Worm (Caenorhabditis elegans): ENCODE data around the gene F32D8.15.

Gene F32D8.15

DNA sequence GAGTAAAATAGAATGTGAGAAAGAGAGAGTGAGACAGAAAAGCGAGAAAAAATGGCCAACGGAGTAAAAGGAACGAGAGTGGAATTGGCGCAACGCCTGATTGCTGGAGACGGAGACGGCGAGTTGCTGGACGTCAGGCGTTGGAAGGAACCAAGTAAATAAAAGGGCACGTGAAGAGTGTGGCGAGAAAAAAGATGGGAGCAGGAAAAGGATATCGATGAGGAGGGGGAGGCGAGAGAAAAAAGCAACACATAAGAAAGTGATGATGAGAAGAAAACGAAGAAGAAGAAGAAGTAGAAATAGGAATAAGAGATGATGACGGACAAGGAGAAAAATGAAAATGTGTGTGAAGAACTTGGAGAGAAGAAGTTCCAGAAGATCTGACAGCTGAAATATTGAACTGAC is 32.4 kb upstream of the F32D8.15 start (continued):
- TF ChIP-seq attf-5 (GFP tag; optimal IDR thresholded peaks at IDR 0.05) (peak; percentile 76), B0336.3 (GFP tag; IDR thresholded peaks at IDR 0.05) (peak; percentile 52; the same call in 1 of the 2 replicates), mcd-1 (GFP tag; IDR thresholded peaks at IDR 0.05) (0 out of 2 replicates have a peak, but pooled peaks have one; percentile 17), let-607 (tag; optimal IDR thresholded peaks at IDR 0.05) (peak in 1 of 2 experiments; percentile 15)

DNA sequence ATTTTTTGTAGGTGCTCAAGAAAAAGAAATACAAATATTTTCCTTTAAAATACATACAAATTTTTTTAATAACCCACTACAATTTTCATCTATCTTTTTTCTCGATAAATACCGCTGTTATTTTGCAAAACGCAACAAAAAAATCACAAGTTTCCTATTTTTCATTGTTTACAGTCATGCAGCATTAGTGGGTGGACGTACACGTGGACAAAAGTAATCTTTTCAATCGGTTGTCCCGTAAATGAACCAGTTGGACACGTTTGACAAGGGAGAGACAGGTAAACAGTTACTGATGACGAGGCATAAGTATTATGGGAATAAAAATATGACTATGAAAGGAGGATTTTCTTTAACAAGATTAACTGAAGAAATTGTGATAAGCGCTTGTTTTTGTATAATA is 30.7 kb upstream of the F32D8.15 start:
- TF ChIP-seq F49E8.2 (tag; optimal IDR thresholded peaks at IDR 0.05; ENCODE audit: insufficient read depth) (no peak), cebp-2 (GFP tag; IDR thresholded peaks at IDR 0.05) (no peak)

DNA sequence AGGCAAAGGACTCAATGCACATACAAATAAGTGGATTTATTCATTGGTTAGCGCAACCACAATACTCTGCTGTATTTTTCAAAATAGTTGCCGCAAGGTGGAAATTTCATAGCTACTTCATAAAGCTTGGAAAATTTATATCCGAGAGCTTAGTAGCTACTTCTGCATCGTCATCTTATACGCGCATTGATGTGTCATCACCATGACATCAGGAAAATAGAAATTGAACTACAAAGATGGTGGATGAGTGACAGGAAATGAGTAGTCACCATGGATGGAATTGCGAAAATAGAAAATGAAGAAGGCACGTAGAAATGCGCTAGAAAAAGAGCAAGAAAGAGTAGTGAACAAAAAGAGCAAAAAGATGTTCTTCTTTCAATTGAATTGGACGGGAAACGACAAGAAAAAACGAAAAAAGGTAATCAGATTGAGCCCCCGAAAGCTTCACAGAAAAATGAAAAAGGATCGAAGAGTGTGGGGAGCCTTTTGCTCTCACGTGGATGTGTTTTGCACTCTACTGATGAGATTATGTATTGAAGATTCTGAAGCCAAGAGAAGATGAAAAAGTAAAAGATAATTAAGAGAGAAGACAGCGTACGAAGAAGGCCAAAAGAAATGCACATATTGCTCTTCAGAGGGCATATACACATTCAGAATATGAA is 28.8 kb upstream of the F32D8.15 start:
- TF ChIP-seq rec-8 (tag; optimal IDR thresholded peaks at IDR 0.05) (no peak), ztf-22 (GFP tag; optimal IDR thresholded peaks at IDR 0.05) (no peak), C06A6.2 (GFP tag; conservative IDR thresholded peaks at IDR 0.05) (no peak), C17E4.6 (GFP tag; IDR thresholded peaks at IDR 0.05) (no peak), unc-62 (GFP tag; optimal IDR thresholded peaks at IDR 0.05) (no peak), hmg-1.2 (GFP tag; IDR thresholded peaks at IDR 0.05) (no peak), ekl-4 (GFP tag; IDR thresholded peaks at IDR 0.05) (no peak), nfyb-1 (GFP tag; IDR thresholded peaks at IDR 0.05) (no peak), Y67H2A.10 (GFP tag; conservative IDR thresholded peaks at IDR 0.05) (no peak), attf-6 (GFP tag; IDR thresholded peaks at IDR 0.05) (no peak)

DNA sequence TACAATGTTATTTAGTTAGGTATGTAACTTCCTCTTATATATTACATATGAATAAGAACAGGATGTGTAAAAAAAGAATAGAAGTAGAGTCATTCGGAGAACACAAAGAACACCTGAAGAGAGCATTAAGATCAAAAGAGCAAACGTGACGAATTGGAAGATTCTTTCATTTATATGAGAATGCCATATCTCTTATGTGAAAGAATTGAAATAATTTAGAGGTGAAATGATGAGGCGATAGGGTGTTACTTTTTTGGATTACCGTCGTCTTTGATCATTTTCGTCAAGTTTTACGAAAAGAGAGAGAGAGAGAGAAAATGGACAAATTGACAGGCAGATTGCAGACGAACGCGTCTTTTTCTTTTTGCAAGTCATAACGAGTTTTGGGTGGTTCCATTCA is 27.3 kb upstream of the F32D8.15 start:
- TF ChIP-seq lag-1 (GFP tag; IDR thresholded peaks at IDR 0.05) (no peak), K12H6.12 (tag; optimal IDR thresholded peaks at IDR 0.05) (no peak), F57C9.4 (tag; optimal IDR thresholded peaks at IDR 0.05) (no peak), efl-1 (GFP tag; optimal IDR thresholded peaks at IDR 0.05) (no peak), hrde-1 (tag; optimal IDR thresholded peaks at IDR 0.05; ENCODE audit: borderline replicate concordance) (no peak), C06A6.2 (GFP tag; conservative IDR thresholded peaks at IDR 0.05) (no peak), fkh-3 (tag; optimal IDR thresholded peaks at IDR 0.05) (no peak), nfya-2 (GFP tag; IDR thresholded peaks at IDR 0.05) (no peak), unc-62 (GFP tag; optimal IDR thresholded peaks at IDR 0.05) (no peak), snpc-1.3 (tag; optimal IDR thresholded peaks at IDR 0.05; ENCODE audit: insufficient read depth) (no peak), lir-1 (GFP tag; conservative IDR thresholded peaks at IDR 0.05) (no peak), ztf-26 (tag; optimal IDR thresholded peaks at IDR 0.05) (no peak), ets-4 (GFP tag; optimal IDR thresholded peaks at IDR 0.05) (no peak), nhr-27 (tag; optimal IDR thresholded peaks at IDR 0.05) (no peak), ccch-3 (GFP tag; optimal IDR thresholded peaks at IDR 0.05) (no peak)

DNA sequence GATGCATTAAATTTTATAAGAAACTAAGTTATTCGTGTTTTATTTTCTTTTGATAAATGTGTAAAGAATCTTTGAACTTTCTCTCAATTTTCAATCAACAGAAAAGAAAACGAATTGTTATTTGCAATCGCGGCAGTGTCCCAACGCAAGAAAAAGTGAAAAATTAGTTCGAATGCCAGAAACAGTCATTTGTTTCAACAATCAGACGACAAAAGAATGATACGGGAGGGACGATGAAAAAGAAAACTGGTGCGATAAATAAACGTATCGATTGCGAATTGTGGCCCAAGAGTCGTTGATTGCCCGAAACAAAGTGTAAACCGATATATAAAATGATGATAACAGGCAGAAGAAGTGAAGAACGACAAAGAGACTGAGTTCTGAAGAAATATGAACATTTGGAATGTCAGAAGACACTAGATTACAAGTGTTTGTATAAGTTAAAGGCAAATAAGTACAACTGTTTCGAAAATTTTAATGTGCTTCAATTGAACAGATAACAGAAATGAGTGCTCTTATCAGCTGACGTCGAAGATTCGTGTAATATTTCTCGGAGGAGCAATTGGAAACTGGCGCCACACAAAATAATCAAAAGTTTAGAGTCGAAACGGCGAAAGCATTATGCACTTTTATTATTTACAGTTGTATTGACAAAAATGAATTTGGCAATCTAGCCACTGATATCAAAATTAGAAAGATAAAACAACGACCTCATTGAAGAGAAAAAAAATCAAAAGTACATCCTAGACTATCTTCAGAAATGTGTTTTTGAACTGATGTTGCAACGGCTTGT is 25.8 kb upstream of the F32D8.15 start:
- TF ChIP-seq nhr-80 (tag; optimal IDR thresholded peaks at IDR 0.05), result peak; percentile 86
- TF ChIP-seq ztf-22 (GFP tag; optimal IDR thresholded peaks at IDR 0.05), result peak; percentile 25
- TF ChIP-seq pha-4 (tag; optimal IDR thresholded peaks at IDR 0.05), result no peak

Measured in whole organism, young adult.